Fruit fly (Drosophila melanogaster) whole organism, embryonic: Measurements from ENCODE around the gene Cdc5.

ENCODE experiments used
- Ada2b ChIP-seq: fragments of 200-800 bp; sonication (Bioruptor generic); IDR thresholded peaks from 2 replicates; pipeline ENCODE4 v1.3.6; 2022; ENCODE audit warnings: missing biosample characterization, missing genetic modification characterization
- Aef1 ChIP-seq: fragments of 200-800 bp; sonication (Bioruptor generic); IDR thresholded peaks from 3 replicates; pipeline ENCODE4 v1.3.6; 2022; ENCODE audit warnings: missing biosample characterization, missing genetic modification characterization
- Bgb ChIP-seq: fragments of 200-800 bp; sonication (Bioruptor generic); IDR thresholded peaks from 2 replicates; pipeline ENCODE4 v1.3.6; 2022; ENCODE audit warnings: missing biosample characterization, missing genetic modification characterization; ENCODE audit not compliant: partially characterized antibody
- BtbVII ChIP-seq: fragments of 200-800 bp; sonication (Bioruptor generic); optimal IDR thresholded peaks from 3 replicates; lab custom pipeline; 2017; ENCODE audit warnings: missing biosample characterization, mild to moderate bottlenecking, missing genetic modification characterization
- Bteb2 ChIP-seq: fragments of 200-800 bp; sonication (Bioruptor generic); optimal IDR thresholded peaks from 2 replicates; lab custom pipeline; 2016; ENCODE audit warnings: missing biosample characterization, missing genetic modification characterization
- C15 ChIP-seq: fragments of 200-800 bp; sonication (Bioruptor generic); IDR thresholded peaks from 3 replicates; pipeline ENCODE4 v1.3.6; 2022; ENCODE audit warnings: missing biosample characterization, missing genetic modification characterization
- CG12942 ChIP-seq: fragments of 200-800 bp; sonication (Bioruptor generic); optimal IDR thresholded peaks from 3 replicates; lab custom pipeline; 2016; ENCODE audit warnings: missing biosample characterization, missing genetic modification characterization
- CG14014 ChIP-seq: fragments of 200-800 bp; sonication (Bioruptor generic); IDR thresholded peaks from 2 replicates; pipeline ENCODE4 v1.3.6; 2022; ENCODE audit warnings: missing biosample characterization, missing genetic modification characterization
- CG14965 ChIP-seq: fragments of 200-800 bp; sonication (Bioruptor generic); optimal IDR thresholded peaks from 2 replicates; lab custom pipeline; 2016; ENCODE audit warnings: missing biosample characterization, missing genetic modification characterization, borderline replicate concordance
- CG1602 ChIP-seq: fragments of 200-800 bp; sonication (Bioruptor generic); optimal IDR thresholded peaks from 3 replicates; lab custom pipeline; 2016; ENCODE audit warnings: missing biosample characterization, missing genetic modification characterization
- CG18011 ChIP-seq: fragments of 200-800 bp; sonication (Bioruptor generic); optimal IDR thresholded peaks from 2 replicates; lab custom pipeline; 2017; ENCODE audit warnings: missing biosample characterization, missing genetic modification characterization, mild to moderate bottlenecking, moderate library complexity, missing genotype
- CG1832 ChIP-seq: fragments of 200-800 bp; sonication (Bioruptor generic); optimal IDR thresholded peaks from 2 replicates; lab custom pipeline; 2017; ENCODE audit warnings: missing biosample characterization, mild to moderate bottlenecking, missing genetic modification characterization, inconsistent platforms
- CG2889 ChIP-seq: fragments of 200-800 bp; sonication (Bioruptor generic); IDR thresholded peaks from 3 replicates; pipeline ENCODE4 v1.3.6; 2022; ENCODE audit warnings: missing biosample characterization, missing genetic modification characterization
- CG30020 ChIP-seq: fragments of 200-800 bp; optimal IDR thresholded peaks from 2 replicates; lab custom pipeline; 2019; ENCODE audit warnings: missing biosample characterization, mild to moderate bottlenecking, missing genetic modification characterization, moderate library complexity
- CG30431 ChIP-seq: fragments of 200-800 bp; sonication (Bioruptor generic); optimal IDR thresholded peaks from 2 replicates; lab custom pipeline; 2017; ENCODE audit warnings: missing biosample characterization, missing genetic modification characterization
- CG32772 ChIP-seq: fragments of 200-800 bp; sonication (Bioruptor generic); IDR thresholded peaks from 2 replicates; pipeline ENCODE4 v1.3.6; 2022; ENCODE audit warnings: missing biosample characterization, missing genetic modification characterization
- CG6854 ChIP-seq: fragments of 200-800 bp; sonication (Bioruptor generic); optimal IDR thresholded peaks from 3 replicates; lab custom pipeline; 2017; ENCODE audit warnings: missing biosample characterization, mild to moderate bottlenecking, missing genetic modification characterization
- CG7357 ChIP-seq: fragments of 200-800 bp; sonication (Bioruptor generic); IDR thresholded peaks from 3 replicates; pipeline ENCODE4 v1.3.6; 2022; ENCODE audit warnings: missing biosample characterization, missing genetic modification characterization
- CG7786 ChIP-seq: fragments of 200-800 bp; sonication (Bioruptor generic); optimal IDR thresholded peaks from 2 replicates; lab custom pipeline; 2016; ENCODE audit warnings: missing biosample characterization, missing genetic modification characterization
- CG8281 ChIP-seq: fragments of 200-800 bp; sonication (Bioruptor generic); optimal IDR thresholded peaks from 2 replicates; lab custom pipeline; 2018; ENCODE audit warnings: missing biosample characterization, mild to moderate bottlenecking, missing genetic modification characterization, moderate library complexity
- CG8290 ChIP-seq, 3 experiments: fragments of 200-800 bp; sonication (Bioruptor generic); optimal IDR thresholded peaks; 2 replicates each; lab custom pipeline; 2016 to 2019; ENCODE audit warnings: missing biosample characterization in 3 of 3, missing genetic modification characterization in 3 of 3, mild to moderate bottlenecking in 2 of 3, moderate library complexity in 1 of 3
- CG8388 ChIP-seq: fragments of 200-800 bp; sonication (Bioruptor generic); optimal IDR thresholded peaks from 2 replicates; lab custom pipeline; 2019; ENCODE audit warnings: missing biosample characterization, mild to moderate bottlenecking, missing genetic modification characterization, moderate library complexity
- CG9437 ChIP-seq: fragments of 200-800 bp; sonication (Bioruptor generic); optimal IDR thresholded peaks from 2 replicates; lab custom pipeline; 2018; ENCODE audit warnings: missing biosample characterization, mild to moderate bottlenecking, missing genetic modification characterization
- CG9609 ChIP-seq: fragments of 200-800 bp; sonication (Bioruptor generic); optimal IDR thresholded peaks from 3 replicates; lab custom pipeline; 2016; ENCODE audit warnings: missing biosample characterization, missing genetic modification characterization
- CG9797 ChIP-seq: fragments of 200-800 bp; sonication (Bioruptor generic); optimal IDR thresholded peaks from 3 replicates; lab custom pipeline; 2018; ENCODE audit warnings: missing biosample characterization, mild to moderate bottlenecking, missing genetic modification characterization
- CoRest ChIP-seq: fragments of 200-800 bp; sonication (Bioruptor generic); optimal IDR thresholded peaks from 3 replicates; lab custom pipeline; 2018; ENCODE audit warnings: missing biosample characterization, mild to moderate bottlenecking, missing genetic modification characterization, moderate library complexity
- D ChIP-seq, 2 experiments: fragments of 200-800 bp in 1 of 2; fragments of >200 bp in 1 of 2; sonication (Bioruptor generic) in 1 of 2; optimal IDR thresholded peaks; 2 replicates in 1 of 2; 3 replicates in 1 of 2; lab custom pipeline; 2017; ENCODE audit warnings: mild to moderate bottlenecking in 1 of 2, missing biosample characterization in 1 of 2, missing genetic modification characterization in 1 of 2, missing genetic modification reagents in 1 of 2
- Eip74EF ChIP-seq, 2 experiments: fragments of 200-800 bp in 1 of 2; fragments of >200 bp in 1 of 2; sonication (Bioruptor generic) in 1 of 2; optimal IDR thresholded peaks; 2 replicates each; lab custom pipeline; 2017 to 2019; ENCODE audit warnings: missing biosample characterization in 2 of 2, missing genetic modification characterization in 2 of 2, mild to moderate bottlenecking in 1 of 2, moderate library complexity in 1 of 2
- Ets65A ChIP-seq: fragments of 200-800 bp; sonication (Bioruptor generic); peaks from one replicate; lab custom pipeline; 2016; ENCODE audit warnings: missing biosample characterization, missing genetic modification characterization
- Hr39 ChIP-seq: fragments of >200 bp; optimal IDR thresholded peaks from 2 replicates; lab custom pipeline; 2017
- MTF-1 ChIP-seq: fragments of 200-800 bp; sonication (Bioruptor generic); optimal IDR thresholded peaks from 2 replicates; lab custom pipeline; 2018; ENCODE audit warnings: missing biosample characterization, mild to moderate bottlenecking, missing genetic modification characterization, borderline replicate concordance
- NFAT ChIP-seq: fragments of 200-800 bp; sonication (Bioruptor generic); IDR thresholded peaks from 2 replicates; pipeline ENCODE4 v1.3.6; 2022; ENCODE audit warnings: missing biosample characterization, missing genetic modification characterization
- Ptx1 ChIP-seq: fragments of 200-800 bp; sonication (Bioruptor generic); IDR thresholded peaks from 2 replicates; pipeline ENCODE4 v1.3.6; 2022; ENCODE audit warnings: missing biosample characterization, missing genetic modification characterization
- Stat92E ChIP-seq, 3 experiments: fragments of >200 bp in 2 of 3; fragments of 200-800 bp in 1 of 3; sonication (Bioruptor generic) in 1 of 3; optimal IDR thresholded peaks; 2 replicates each; lab custom pipeline; 2017 to 2019; ENCODE audit warnings: missing biosample characterization in 3 of 3, missing genetic modification characterization in 3 of 3, mild to moderate bottlenecking in 1 of 3, moderate library complexity in 1 of 3
- Xrp1 ChIP-seq: fragments of 200-800 bp; sonication (Bioruptor generic); IDR thresholded peaks from 2 replicates; pipeline ENCODE4 v1.3.6; 2022; ENCODE audit warnings: missing biosample characterization, missing genetic modification characterization
- al ChIP-seq: fragments of 200-800 bp; sonication (Bioruptor generic); IDR thresholded peaks from 2 replicates; pipeline ENCODE4 v1.3.6; 2022; ENCODE audit warnings: missing biosample characterization, missing genetic modification characterization
- caup ChIP-seq: fragments of 200-800 bp; sonication (Bioruptor generic); optimal IDR thresholded peaks from 3 replicates; lab custom pipeline; 2017; ENCODE audit warnings: missing biosample characterization, mild to moderate bottlenecking, missing genetic modification characterization, moderate library complexity; ENCODE audit not compliant: severe bottlenecking
- chif ChIP-seq, 2 experiments: fragments of 200-800 bp; sonication (Bioruptor generic); optimal IDR thresholded peaks; 3 replicates each; lab custom pipeline; 2016; ENCODE audit warnings: missing biosample characterization in 2 of 2, missing genetic modification characterization in 2 of 2
- dpn ChIP-seq, 2 experiments: fragments of 200-800 bp; sonication (Bioruptor generic); optimal IDR thresholded peaks; 3 replicates each; lab custom pipeline; 2016; ENCODE audit warnings: missing biosample characterization in 2 of 2, missing genetic modification characterization in 2 of 2
- gsb ChIP-seq: fragments of 200-800 bp; sonication (Bioruptor generic); IDR thresholded peaks from 2 replicates; pipeline ENCODE4 v1.3.6; 2022; ENCODE audit warnings: missing biosample characterization, missing genetic modification characterization
- jing ChIP-seq: fragments of 200-800 bp; sonication (Bioruptor generic); optimal IDR thresholded peaks from 2 replicates; lab custom pipeline; 2018; ENCODE audit warnings: missing biosample characterization, mild to moderate bottlenecking, missing genetic modification characterization
- nau ChIP-seq: fragments of 200-800 bp; sonication (Bioruptor generic); optimal IDR thresholded peaks from 3 replicates; lab custom pipeline; 2017; ENCODE audit warnings: missing biosample characterization, mild to moderate bottlenecking, missing genetic modification characterization, missing genetic modification reagents
- otp ChIP-seq: fragments of 200-800 bp; sonication (Bioruptor generic); IDR thresholded peaks from 3 replicates; pipeline ENCODE4, ENCODE4 v1.3.6; 2022; ENCODE audit warnings: missing biosample characterization, missing genetic modification characterization
- pita ChIP-seq: fragments of 200-800 bp; sonication (Bioruptor generic); optimal IDR thresholded peaks from 2 replicates; lab custom pipeline; 2017; ENCODE audit warnings: missing biosample characterization, mild to moderate bottlenecking, missing genetic modification characterization
- sob ChIP-seq: fragments of 200-800 bp; sonication (Bioruptor generic); IDR thresholded peaks from 2 replicates; pipeline ENCODE4 v1.3.6; 2022; ENCODE audit warnings: missing biosample characterization, missing genetic modification characterization
- trh ChIP-seq: fragments of 200-800 bp; sonication (Bioruptor generic); optimal IDR thresholded peaks from 2 replicates; lab custom pipeline; 2016; ENCODE audit warnings: missing biosample characterization, missing genetic modification characterization
- usp ChIP-seq: fragments of >200 bp; optimal IDR thresholded peaks from 2 replicates; lab custom pipeline; 2017; ENCODE audit warnings: missing biosample characterization, missing genetic modification characterization
- vnd ChIP-seq: fragments of 200-800 bp; sonication (Bioruptor generic); IDR thresholded peaks from 3 replicates; pipeline ENCODE4 v1.3.6; 2022; ENCODE audit warnings: missing biosample characterization, missing genetic modification characterization; ENCODE audit not compliant: partially characterized antibody

Cdc5 gene

DNA sequence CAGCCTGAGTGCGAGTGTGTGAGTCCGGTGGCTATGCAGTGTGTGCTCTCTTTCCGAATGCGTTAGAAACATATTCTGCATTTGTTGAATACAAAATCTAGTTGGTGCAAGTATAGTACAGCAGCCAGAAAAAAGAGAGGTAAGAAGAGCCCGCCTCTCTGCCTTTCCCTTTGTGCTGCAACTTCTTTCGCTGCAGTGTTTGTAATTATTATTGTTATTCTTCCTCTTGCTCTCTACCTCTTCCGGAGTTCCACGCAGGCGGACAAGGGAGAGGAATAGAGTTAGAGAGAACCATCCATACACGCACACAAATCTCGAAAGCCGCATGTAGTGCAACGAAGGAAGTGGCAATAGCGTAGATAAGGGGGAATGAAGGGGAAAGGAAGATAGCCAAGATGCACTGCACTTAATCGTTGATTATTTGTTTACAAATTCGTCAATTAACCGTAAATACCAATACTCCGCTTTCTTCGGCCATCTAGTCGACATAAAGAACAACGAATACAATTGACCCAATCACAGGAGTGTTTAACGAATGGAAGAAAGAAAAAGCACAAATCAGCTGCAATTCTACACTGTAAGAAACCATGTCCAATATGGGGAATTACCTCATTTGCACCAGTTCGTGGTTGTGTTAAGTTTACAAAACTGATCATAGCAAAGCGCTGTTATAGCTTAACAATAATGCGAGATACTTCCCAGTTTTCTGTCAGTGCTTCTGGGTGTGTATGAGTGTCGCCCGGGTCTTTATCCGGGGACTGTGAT lies 13.4 kb downstream of the Cdc5 start (continued):
- TF ChIP-seq Ada2b (GFP tag; lab: Robert Waterston, UW) (peak; percentile 59), D (optimal IDR thresholded peaks at IDR 0.05; lab: Kevin White, UChicago) (no peak), D (GFP tag; optimal IDR thresholded peaks at IDR 0.05; lab: Kevin White, UChicago) (peak; percentile 83), CG9609 (GFP tag; lab: Kevin White, UChicago) (peak; percentile 52), caup (GFP tag; lab: Kevin White, UChicago) (no peak), CG6854 (GFP tag; lab: Kevin White, UChicago) (no peak), pita (no peak), NFAT (peak; percentile 40; the same call in 1 of the 2 replicates), Hr39 (lab: Kevin White, UChicago) (no peak), Stat92E (GFP tag; optimal IDR thresholded peaks at IDR 0.05; lab: Kevin White, UChicago) (no peak), Ets65A (GFP tag; lab: Kevin White, UChicago) (peak; percentile 97), CG32772 (peak; percentile 82), CG30431 (GFP tag; lab: Kevin White, UChicago) (peak; percentile 79), nau (GFP tag; lab: Kevin White, UChicago) (peak; percentile 49), CG7357 (GFP tag; lab: Robert Waterston, UW) (no peak), CG8388 (GFP tag; lab: Kevin White, UChicago) (peak; percentile 65), CoRest (tag; lab: Kevin White, UChicago) (peak; percentile 66), CG2889 (GFP tag; lab: Robert Waterston, UW) (peak; percentile 44; the same call in 1 of the 3 replicates), Bteb2 (GFP tag; lab: Kevin White, UChicago) (no peak), CG9797 (GFP tag; lab: Kevin White, UChicago) (no peak), jing (peak; percentile 64), CG1832 (GFP tag; lab: Kevin White, UChicago) (no peak), sob (peak; percentile 40; the same call in 1 of the 2 replicates), CG12942 (peak; percentile 77), dpn (GFP tag; optimal IDR thresholded peaks at IDR 0.05; lab: Kevin White, UChicago) (peak; percentile 66 to 80), Ptx1 (GFP tag; lab: Robert Waterston, UW) (peak; percentile 73), CG1602 (GFP tag; lab: Kevin White, UChicago) (peak; percentile 57), CG8281 (tag; lab: Kevin White, UChicago) (no peak), CG8290 (GFP tag; optimal IDR thresholded peaks at IDR 0.05; lab: Kevin White, UChicago) (peak; percentile 38), CG8290 (tag; optimal IDR thresholded peaks at IDR 0.05; lab: Kevin White, UChicago) (peak in 1 of 2 experiments; percentile 71), CG14014 (peak; percentile 44; the same call in 1 of the 2 replicates), C15 (GFP tag; lab: Robert Waterston, UW) (no peak), CG9437 (GFP tag; lab: Kevin White, UChicago) (peak; percentile 40), chif (GFP tag; optimal IDR thresholded peaks at IDR 0.05; lab: Kevin White, UChicago) (peak; percentile 50 to 86), CG30020 (tag; lab: Kevin White, UChicago) (no peak), Xrp1 (peak; percentile 85), BtbVII (GFP tag; lab: Kevin White, UChicago) (no peak), al (GFP tag; lab: Robert Waterston, UW) (0 out of 2 replicates have a peak, but pooled peaks have one; percentile 4), gsb (GFP tag; lab: Robert Waterston, UW) (no peak), Aef1 (peak; percentile 34; the same call in 1 of the 3 replicates), MTF-1 (GFP tag; lab: Kevin White, UChicago) (peak; percentile 14), otp (GFP tag; lab: Robert Waterston, UW) (no peak; the same call in 1 of the 3 replicates), CG18011 (GFP tag; lab: Kevin White, UChicago) (no peak), CG14965 (GFP tag; lab: Kevin White, UChicago) (no peak), Eip74EF (GFP tag; optimal IDR thresholded peaks at IDR 0.05; lab: Kevin White, UChicago) (peak in 1 of 2 experiments; percentile 54), usp (GFP tag; lab: Kevin White, UChicago) (no peak), CG7786 (GFP tag; lab: Kevin White, UChicago) (peak; percentile 73), trh (GFP tag; lab: Kevin White, UChicago) (no peak), Bgb (GFP tag; lab: Robert Waterston, UW) (no peak), vnd (no peak)
